Fruit fly (Drosophila melanogaster): ENCODE results near the gene Efa6.

DNA sequence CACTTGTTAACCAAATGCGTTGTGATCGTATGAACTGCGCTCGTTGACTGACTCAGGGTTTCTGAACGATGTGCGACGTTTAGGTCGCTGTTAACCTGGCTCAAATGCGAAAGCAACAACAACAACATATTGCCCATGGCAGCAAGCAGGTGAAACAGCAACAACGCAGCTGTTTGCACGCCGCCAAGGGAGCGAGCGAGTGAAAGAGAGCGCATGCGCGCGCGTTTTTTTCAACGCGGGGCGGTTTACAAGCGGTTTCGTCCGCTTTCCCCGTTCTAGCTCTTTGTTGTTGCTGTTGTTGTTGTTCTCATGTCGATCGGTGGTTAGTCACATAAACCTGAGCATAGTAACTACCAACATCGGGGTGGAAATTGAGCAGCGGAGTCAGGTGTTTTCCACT, 45.4 kb downstream of the Efa6 start:
- peak; percentile 25 for TF ChIP-seq Myc (optimal IDR thresholded peaks at IDR 0.05)
- TF ChIP-seq tai (GFP tag; optimal IDR thresholded peaks at IDR 0.05): no peak
- no peak for TF ChIP-seq usp (GFP tag; optimal IDR thresholded peaks at IDR 0.05)
- no peak for TF ChIP-seq psq (GFP tag; optimal IDR thresholded peaks at IDR 0.05)
- no peak for TF ChIP-seq Vsx2 (GFP tag; optimal IDR thresholded peaks at IDR 0.05; ENCODE audit: partially characterized antibody)
- TF ChIP-seq pan (optimal IDR thresholded peaks at IDR 0.05): no peak
- no peak for TF ChIP-seq br (GFP tag; optimal IDR thresholded peaks at IDR 0.05)
- no peak for TF ChIP-seq CG32264 (GFP tag; optimal IDR thresholded peaks at IDR 0.05)
